Worm (Caenorhabditis elegans): ENCODE data around the gene gcy-6.

DNA sequence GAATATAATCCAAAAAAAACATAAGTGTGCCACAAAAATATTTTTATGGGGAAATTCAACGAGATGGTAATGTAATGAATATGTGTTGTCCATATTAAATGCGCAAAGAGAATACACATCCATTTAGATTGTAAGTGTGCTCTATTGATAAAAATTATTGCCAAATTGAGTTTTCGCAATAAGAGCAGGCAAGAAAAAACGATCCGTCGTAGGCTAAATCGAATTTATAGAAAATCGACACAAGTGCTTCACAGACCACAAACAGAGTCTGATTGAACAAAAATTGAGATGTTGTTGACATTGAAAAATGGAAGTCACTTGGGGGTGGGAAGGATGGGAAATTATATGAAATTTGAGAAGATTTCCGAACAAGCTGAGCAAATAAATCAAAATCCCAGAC is 48.8 kb downstream of the gcy-6 start:
- TF ChIP-seq nhr-11 (tag; optimal IDR thresholded peaks at IDR 0.05): no peak
- TF ChIP-seq lin-11 (tag; optimal IDR thresholded peaks at IDR 0.05): no peak
- no peak for TF ChIP-seq pha-4 (tag; optimal IDR thresholded peaks at IDR 0.05)
- no peak for TF ChIP-seq ama-1 (optimal IDR thresholded peaks at IDR 0.05)
- TF ChIP-seq unc-86 (tag; optimal IDR thresholded peaks at IDR 0.05): no peak
- no peak for TF ChIP-seq ceh-9 (tag; optimal IDR thresholded peaks at IDR 0.05)
- no peak for TF ChIP-seq ztf-16 (tag; optimal IDR thresholded peaks at IDR 0.05)
- TF ChIP-seq tbx-2 (tag; optimal IDR thresholded peaks at IDR 0.05): no peak
- no peak for TF ChIP-seq unc-3 (GFP tag; conservative IDR thresholded peaks at IDR 0.05)
- no peak for TF ChIP-seq unc-3 (tag; optimal IDR thresholded peaks at IDR 0.05)
- TF ChIP-seq hlh-13 (GFP tag; optimal IDR thresholded peaks at IDR 0.05): no peak
- no peak for TF ChIP-seq ceh-14 (tag; optimal IDR thresholded peaks at IDR 0.05)

All from whole organism, late embryonic.